Worm (Caenorhabditis elegans) whole organism, L4/young adult: ENCODE results near the gene C50B6.7.

Experiments used
- W03F9.2 ChIP-seq: fragments of 150-350 bp; optimal IDR thresholded peaks from 2 replicates; lab custom pipeline; 2014; ENCODE audit warnings: missing biosample characterization, missing genetic modification characterization
- dao-5 ChIP-seq: sonication (generic microtip); optimal IDR thresholded peaks from 2 replicates; lab custom pipeline; 2016; ENCODE audit warnings: missing genotype, missing genetic modification characterization, moderate library complexity, missing compliant biosample characterization
- him-1 ChIP-seq: sonication (generic microtip); optimal IDR thresholded peaks from 2 replicates; lab custom pipeline; 2016; ENCODE audit warnings: missing genotype, missing genetic modification reagents, missing genetic modification characterization, missing compliant biosample characterization

- TF ChIP-seq him-1 (tag; lab: Kevin White, UChicago) (no peak), W03F9.2 (tag; lab: Kevin White, UChicago) (no peak), dao-5 (no peak)
Observed at ce11 chrV:13330919-13331318, 6.1 kb upstream of the C50B6.7 start, which contains the start of gene nhr-129.
